Fruit fly (Drosophila melanogaster): Measurements from ENCODE around the gene Gr64f.

DNA sequence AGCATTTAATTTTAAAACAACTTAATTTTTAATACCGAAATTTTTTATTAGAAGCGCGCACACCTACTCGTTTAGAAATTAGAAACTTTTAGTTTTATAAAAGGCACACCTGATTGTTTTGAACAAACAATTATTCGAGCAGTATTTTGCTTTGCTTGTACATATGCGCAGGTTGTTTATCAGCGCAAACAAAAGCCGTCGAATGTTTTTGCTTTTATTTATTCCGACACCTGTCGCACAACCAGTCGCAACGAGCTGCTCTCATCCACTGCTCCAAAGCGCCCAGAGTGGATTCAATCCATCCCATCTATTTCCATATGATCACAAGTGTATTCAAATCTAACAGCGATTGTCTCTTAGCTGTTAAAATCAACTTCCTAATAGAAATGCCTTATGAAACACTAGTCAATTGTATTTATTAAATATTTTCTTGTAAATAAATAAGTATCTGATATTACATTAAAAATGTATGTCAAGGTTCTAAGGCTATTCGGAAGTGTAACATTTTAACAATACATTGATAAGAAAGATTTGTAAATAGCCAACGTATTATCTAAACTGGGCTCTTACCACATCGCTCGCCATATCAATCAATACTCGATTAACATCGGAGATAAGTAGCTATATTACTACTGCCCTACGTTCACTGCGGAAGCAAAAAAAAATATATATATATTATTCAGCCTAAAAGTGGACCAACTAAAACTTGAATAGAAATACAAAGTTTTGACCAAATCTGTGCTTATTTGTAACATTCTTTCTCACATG lies 9.7 kb upstream of the Gr64f start, which contains the start of gene CG11594:
- TF ChIP-seq psq (optimal IDR thresholded peaks at IDR 0.05): no peak
- no peak for TF ChIP-seq usp (GFP tag; optimal IDR thresholded peaks at IDR 0.05)
